Fruit fly (Drosophila melanogaster) ovary, adult (tissue): ENCODE measurements around the gene CG13992.
A peak's percentile ranks its signal among the peaks of the same experiment; 100 is the strongest.

ENCODE experiments used
- CG17801 ChIP-seq: fragments of 200-800 bp; optimal IDR thresholded peaks from 2 replicates; lab custom pipeline; 2019; ENCODE audit warnings: missing biosample characterization, mild to moderate bottlenecking, missing genetic modification characterization, moderate library complexity; ENCODE audit not compliant: partially characterized antibody

The CG13992 gene

dm6 chr2L:5971093-5971808 is 3.7 kb upstream of the CG13992 start:
- TF ChIP-seq CG17801 (GFP tag; lab: Kevin White, UChicago) = no peak

dm6 chr2L:5969559-5969958 is 2.0 kb upstream of the CG13992 start, which contains the start of gene Ucp4B:
Gene Ucp4B (plus strand): TSS chr2L:5969859.
- no peak for TF ChIP-seq CG17801 (GFP tag; lab: Kevin White, UChicago)

- no peak for TF ChIP-seq CG17801 (GFP tag; lab: Kevin White, UChicago)
Measured at dm6 chr2L:5964851-5965250, 2.7 kb downstream of the CG13992 start, which contains the start of gene psd. Gene psd (minus strand): TSS chr2L:5964951.

- no peak for TF ChIP-seq CG17801 (GFP tag; lab: Kevin White, UChicago)
Measured at dm6 chr2L:5964211-5964610, 3.3 kb downstream of the CG13992 start.

- TF ChIP-seq CG17801 (GFP tag; lab: Kevin White, UChicago) = no peak
Measured at dm6 chr2L:5963251-5963650, 4.3 kb downstream of the CG13992 start.

- no peak for TF ChIP-seq CG17801 (GFP tag; lab: Kevin White, UChicago)
Measured at dm6 chr2L:5961169-5961918, 6.2 kb downstream of the CG13992 start.

dm6 chr2L:5959863-5960658 is 7.5 kb downstream of the CG13992 start, which contains the start of gene Vm26Aa:
Gene Vm26Aa (minus strand): TSS chr2L:5960340.
- TF ChIP-seq CG17801 (GFP tag; lab: Kevin White, UChicago) = no peak

- no peak for TF ChIP-seq CG17801 (GFP tag; lab: Kevin White, UChicago)
Measured at dm6 chr2L:5958581-5959177, 8.9 kb downstream of the CG13992 start, which contains the start of gene Vm26Ac. Gene Vm26Ac (minus strand): TSS chr2L:5958631.

dm6 chr2L:5956706-5957105 is 10.8 kb downstream of the CG13992 start, which contains the start of the genes CG13998 and Vm26Ab:
Gene CG13998 (minus strand): TSS chr2L:5956819.
Gene Vm26Ab (plus strand): TSS chr2L:5957004.
- peak; percentile 23 for TF ChIP-seq CG17801 (GFP tag; lab: Kevin White, UChicago)

dm6 chr2L:5956153-5956552 is 11.4 kb downstream of the CG13992 start, which contains the start of gene CG13999:
Gene CG13999 (minus strand): TSS chr2L:5956466.
- TF ChIP-seq CG17801 (GFP tag; lab: Kevin White, UChicago) = no peak

- TF ChIP-seq CG17801 (GFP tag; lab: Kevin White, UChicago) = peak; percentile 9
Measured at dm6 chr2L:5948775-5949526, 18.6 kb downstream of the CG13992 start, which contains the start of gene CG9044. Gene CG9044 (plus strand): TSS chr2L:5949450.

dm6 chr2L:5947504-5947903 is 20.0 kb downstream of the CG13992 start:
- no peak for TF ChIP-seq CG17801 (GFP tag; lab: Kevin White, UChicago)

dm6 chr2L:5946728-5947127 is 20.8 kb downstream of the CG13992 start:
- peak; percentile 50 for TF ChIP-seq CG17801 (GFP tag; lab: Kevin White, UChicago)
